Fruit fly (Drosophila melanogaster) whole organism, adult: ENCODE data around the gene CG4497.

Experiments
- CG11617 ChIP-seq: fragments of 200-800 bp; sonication (Bioruptor generic); optimal IDR thresholded peaks from 2 replicates; lab custom pipeline; 2017; ENCODE audit warnings: mild to moderate bottlenecking, missing biosample characterization, missing genetic modification reagents, missing genetic modification characterization
- CG33017 ChIP-seq: fragments of 200-800 bp; sonication (Bioruptor generic); optimal IDR thresholded peaks from 2 replicates; lab custom pipeline; 2018; ENCODE audit warnings: missing biosample characterization, mild to moderate bottlenecking, missing genetic modification characterization, moderate library complexity
- cnc ChIP-seq, 2 experiments: fragments of >200 bp; optimal IDR thresholded peaks; 2 replicates each; lab custom pipeline; 2017

DNA sequence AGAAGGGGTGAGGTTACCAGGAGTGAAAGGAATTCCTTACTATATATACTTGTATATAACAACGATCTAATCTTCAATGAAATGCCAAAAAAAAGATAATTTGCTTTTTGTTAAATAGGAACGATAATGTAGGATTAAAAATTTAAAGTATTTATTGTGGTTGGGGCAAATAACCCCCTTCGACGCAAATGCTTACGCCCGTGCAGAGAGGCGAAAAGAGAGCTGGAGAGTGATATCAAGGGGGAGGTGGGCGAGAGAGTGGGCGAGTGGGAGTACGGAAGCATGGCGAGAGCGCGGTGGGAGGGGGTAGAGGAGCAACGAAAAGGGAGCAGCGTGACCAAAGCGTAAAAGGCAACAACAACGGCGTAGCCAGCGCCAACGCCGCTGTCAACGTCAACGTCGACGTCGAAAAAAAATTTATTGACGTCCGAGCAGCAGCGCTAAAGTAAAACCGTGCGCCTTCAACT, 5.8 kb downstream of the CG4497 start:
- no peak for TF ChIP-seq cnc (optimal IDR thresholded peaks at IDR 0.05; lab: Kevin White, UChicago)
- peak; percentile 98 for TF ChIP-seq CG33017 (tag; lab: Kevin White, UChicago)
- peak; percentile 98 for TF ChIP-seq CG11617 (GFP tag; lab: Kevin White, UChicago)
